Fruit fly (Drosophila melanogaster): ENCODE results near the gene CG31674.

The CG31674 gene

DNA sequence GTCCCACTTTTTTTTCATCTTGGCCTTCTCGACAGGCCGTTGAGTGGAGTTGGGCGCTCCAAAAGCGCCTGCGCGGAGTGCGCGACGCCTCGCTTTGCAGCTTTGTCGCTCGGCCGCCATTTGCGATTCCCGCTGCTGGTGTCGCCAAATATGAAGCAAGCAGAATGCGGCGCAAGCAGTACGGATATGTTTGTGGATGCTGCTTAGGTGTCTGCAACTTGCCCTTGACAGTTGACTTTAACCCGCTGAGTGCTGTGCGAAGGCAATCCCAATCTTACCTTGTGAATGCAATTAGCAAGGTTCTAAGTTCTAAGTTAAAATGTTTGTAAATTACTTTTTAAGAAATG lies 9.1 kb upstream of the CG31674 start (continued):
- no peak for TF ChIP-seq tin (GFP tag; optimal IDR thresholded peaks at IDR 0.05)
- no peak for TF ChIP-seq CG42726 (GFP tag; IDR thresholded peaks at IDR 0.05; ENCODE audit: partially characterized antibody)
- TF ChIP-seq ro (GFP tag; IDR thresholded peaks at IDR 0.05) = no peak
- TF ChIP-seq CG10431 (GFP tag; optimal IDR thresholded peaks at IDR 0.05) = no peak
- TF ChIP-seq E2f1 (GFP tag; IDR thresholded peaks at IDR 0.05) = no peak
- no peak for TF ChIP-seq CG10366 (GFP tag; IDR thresholded peaks at IDR 0.05)
- TF ChIP-seq ssp (GFP tag; IDR thresholded peaks at IDR 0.05) = no peak
- TF ChIP-seq CG11504 (tag; optimal IDR thresholded peaks at IDR 0.05) = peak; percentile 88
- no peak for TF ChIP-seq wor (GFP tag; IDR thresholded peaks at IDR 0.05)
- TF ChIP-seq Chrac-16 (GFP tag; optimal IDR thresholded peaks at IDR 0.05) = no peak
- no peak for TF ChIP-seq Hsf (GFP tag; optimal IDR thresholded peaks at IDR 0.05)
- TF ChIP-seq ac (GFP tag; optimal IDR thresholded peaks at IDR 0.05) = no peak

DNA sequence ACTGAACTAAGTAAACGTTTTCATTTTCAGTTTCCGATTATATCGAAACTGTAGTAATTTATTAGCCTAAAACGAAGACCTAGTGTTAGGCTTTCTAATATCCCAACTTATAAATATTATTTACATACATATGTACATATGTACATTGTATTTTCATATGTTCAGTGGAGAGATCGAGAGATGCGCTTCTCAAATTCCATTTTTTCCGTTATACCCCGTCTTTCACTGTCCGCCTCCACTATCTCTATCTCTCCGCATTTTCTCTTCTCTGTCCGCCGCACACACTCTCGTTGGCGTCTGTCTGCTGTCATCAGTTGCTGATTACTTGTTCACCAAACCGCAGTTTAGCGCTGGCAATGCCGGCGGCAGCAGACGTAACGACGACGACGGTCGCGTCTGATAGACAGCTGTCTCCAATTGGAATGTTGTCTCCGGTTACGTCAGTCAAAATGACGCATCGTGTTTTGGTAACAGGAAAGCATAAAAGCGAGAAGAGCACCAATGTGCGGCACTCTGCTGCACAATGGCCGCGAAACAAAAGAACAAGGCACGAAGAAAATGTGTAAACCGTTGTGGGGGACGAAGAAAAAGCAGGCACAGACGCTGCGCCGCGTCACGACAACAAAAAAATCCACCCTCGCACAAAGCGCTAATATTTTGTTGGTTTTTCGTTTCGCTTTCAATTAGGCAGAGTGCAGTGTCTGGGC lies 8.4 kb upstream of the CG31674 start, which contains the start of gene CG9331:
Gene CG9331 (plus strand): TSS at position 340 of the 707 bp plus-strand sequence.
- peak; percentile 100 for TF ChIP-seq CG31224 (GFP tag; IDR thresholded peaks at IDR 0.05)
- TF ChIP-seq Lhr (GFP tag; optimal IDR thresholded peaks at IDR 0.05) = peak; percentile 68
- TF ChIP-seq CG31365 (tag; optimal IDR thresholded peaks at IDR 0.05) = no peak
- TF ChIP-seq Elba2 (GFP tag; optimal IDR thresholded peaks at IDR 0.05) = peak; percentile 85
- TF ChIP-seq Dll (GFP tag; IDR thresholded peaks at IDR 0.05; ENCODE audit: partially characterized antibody) = peak; percentile 57; the same call in 3 of the 4 replicates
- no peak for TF ChIP-seq Hey (tag; optimal IDR thresholded peaks at IDR 0.05)
- TF ChIP-seq CG10462 (GFP tag; optimal IDR thresholded peaks at IDR 0.05) = no peak
- TF ChIP-seq kni (GFP tag; optimal IDR thresholded peaks at IDR 0.05) = peak; percentile 86
- peak; percentile 45 for TF ChIP-seq psq (GFP tag; optimal IDR thresholded peaks at IDR 0.05)
- peak; percentile 46 for TF ChIP-seq ftz-f1 (GFP tag; optimal IDR thresholded peaks at IDR 0.05)
- peak; percentile 50 for TF ChIP-seq gcm (GFP tag; optimal IDR thresholded peaks at IDR 0.05)
- TF ChIP-seq HmgD (GFP tag; optimal IDR thresholded peaks at IDR 0.05) = peak; percentile 4
- TF ChIP-seq oc (tag; optimal IDR thresholded peaks at IDR 0.05) = peak; percentile 36
- TF ChIP-seq CG12071 (GFP tag; optimal IDR thresholded peaks at IDR 0.05) = peak; percentile 29
- no peak for TF ChIP-seq fd102C (GFP tag; optimal IDR thresholded peaks at IDR 0.05)
- TF ChIP-seq Dfd (GFP tag; optimal IDR thresholded peaks at IDR 0.05) = no peak
- no peak for TF ChIP-seq Nf-YB (GFP tag; optimal IDR thresholded peaks at IDR 0.05)
- TF ChIP-seq BEAF-32 (GFP tag; optimal IDR thresholded peaks at IDR 0.05) = peak; percentile 25
- TF ChIP-seq CG7839 (tag; optimal IDR thresholded peaks at IDR 0.05) = no peak
- TF ChIP-seq Scr (GFP tag; IDR thresholded peaks at IDR 0.05; ENCODE audit: partially characterized antibody) = peak; percentile 43
- peak; percentile 24 for TF ChIP-seq shn (GFP tag; optimal IDR thresholded peaks at IDR 0.05)
- peak; percentile 64; the same call in 1 of the 2 replicates for TF ChIP-seq chm (GFP tag; IDR thresholded peaks at IDR 0.05)
- no peak for TF ChIP-seq dimm (GFP tag; IDR thresholded peaks at IDR 0.05)
- no peak for TF ChIP-seq Optix (GFP tag; IDR thresholded peaks at IDR 0.05)
- TF ChIP-seq tgo (GFP tag; IDR thresholded peaks at IDR 0.05) = no peak
- no peak for TF ChIP-seq crc (GFP tag; optimal IDR thresholded peaks at IDR 0.05)
- no peak for TF ChIP-seq bab2 (GFP tag; optimal IDR thresholded peaks at IDR 0.05)
- TF ChIP-seq CG17912 (GFP tag; optimal IDR thresholded peaks at IDR 0.05) = peak; percentile 51
- TF ChIP-seq zfh2 (GFP tag; optimal IDR thresholded peaks at IDR 0.05) = no peak
- TF ChIP-seq CG12769 (tag; optimal IDR thresholded peaks at IDR 0.05) = peak; percentile 33
- TF ChIP-seq hbn (GFP tag; IDR thresholded peaks at IDR 0.05; ENCODE audit: partially characterized antibody) = 0 out of 2 replicates have a peak, but pooled peaks have one; percentile 23
- 0 out of 3 replicates have a peak, but pooled peaks have one; percentile 28 for TF ChIP-seq Aef1 (GFP tag; IDR thresholded peaks at IDR 0.05)
- peak; percentile 42; the same call in 1 of the 3 replicates for TF ChIP-seq sr (GFP tag; IDR thresholded peaks at IDR 0.05)
- peak; percentile 90 for TF ChIP-seq Med (GFP tag)
- TF ChIP-seq D (optimal IDR thresholded peaks at IDR 0.05) = peak; percentile 5
- no peak for TF ChIP-seq D (GFP tag; optimal IDR thresholded peaks at IDR 0.05)
- TF ChIP-seq row (GFP tag; IDR thresholded peaks at IDR 0.05) = peak; percentile 5
- TF ChIP-seq CG5953 (GFP tag; IDR thresholded peaks at IDR 0.05) = 0 out of 2 replicates have a peak, but pooled peaks have one; percentile 3

All from whole organism, embryonic.